Worm (Caenorhabditis elegans) whole organism, L3 larva: ENCODE results near the gene ttr-57.

Experiments used
- R02D3.7 ChIP-seq: fragments of 150-350 bp; optimal IDR thresholded peaks from 2 replicates; lab custom pipeline; 2014; ENCODE audit warnings: missing biosample characterization, missing genetic modification characterization
- ZK546.5 ChIP-seq: sonication (generic microtip); optimal IDR thresholded peaks from 2 replicates; lab custom pipeline; 2017; ENCODE audit warnings: missing biosample characterization, missing genetic modification characterization
- aly-2 ChIP-seq: fragments of 150-350 bp; optimal IDR thresholded peaks from 2 replicates; lab custom pipeline; 2014; ENCODE audit warnings: missing biosample characterization, missing genetic modification characterization
- ceh-16 ChIP-seq: sonication (generic microtip); optimal IDR thresholded peaks from 2 replicates; lab custom pipeline; 2017; ENCODE audit warnings: missing biosample characterization, missing genetic modification characterization
- ceh-28 ChIP-seq: fragments of 150-350 bp; optimal IDR thresholded peaks from 2 replicates; lab custom pipeline; 2014; ENCODE audit warnings: missing biosample characterization, missing genetic modification reagents, missing genetic modification characterization
- ceh-82 ChIP-seq: fragments of 150-350 bp; optimal IDR thresholded peaks from 2 replicates; lab custom pipeline; 2014; ENCODE audit warnings: missing biosample characterization, missing genetic modification characterization
- ceh-9 ChIP-seq: sonication (generic microtip); optimal IDR thresholded peaks from 2 replicates; lab custom pipeline; 2018; ENCODE audit warnings: missing biosample characterization, missing genetic modification characterization
- egl-27 ChIP-seq: sonication (generic microtip); optimal IDR thresholded peaks from 4 replicates; lab custom pipeline; 2017; ENCODE audit warnings: missing biosample characterization, missing genetic modification reagents, missing genetic modification characterization
- egl-5 ChIP-seq: fragments of 150-350 bp; optimal IDR thresholded peaks from 2 replicates; lab custom pipeline; 2017; ENCODE audit warnings: missing biosample characterization, missing genetic modification reagents, missing genetic modification characterization, inconsistent platforms
- elt-1 ChIP-seq: fragments of 150-350 bp; optimal IDR thresholded peaks from 2 replicates; lab custom pipeline; 2014; ENCODE audit warnings: missing biosample characterization, missing genetic modification characterization
- elt-2 ChIP-seq: sonication (generic microtip); optimal IDR thresholded peaks from 2 replicates; lab custom pipeline; 2016; ENCODE audit warnings: missing genetic modification reagents, mild to moderate bottlenecking, missing genetic modification characterization, missing compliant biosample characterization
- elt-3 ChIP-seq, 3 experiments: fragments of 150-350 bp in 1 of 3; sonication (generic microtip) in 2 of 3; optimal IDR thresholded peaks; 2 replicates in 2 of 3; 4 replicates in 1 of 3; lab custom pipeline; 2014 to 2017; ENCODE audit warnings: missing biosample characterization in 3 of 3, missing genetic modification characterization in 3 of 3
- fkh-10 ChIP-seq: sonication (generic microtip); optimal IDR thresholded peaks from 2 replicates; lab custom pipeline; 2017; ENCODE audit warnings: missing biosample characterization, missing genetic modification reagents, missing genetic modification characterization
- fkh-2 ChIP-seq: fragments of 150-350 bp; optimal IDR thresholded peaks from 2 replicates; lab custom pipeline; 2014; ENCODE audit warnings: missing biosample characterization, missing genetic modification reagents, missing genetic modification characterization
- fos-1 ChIP-seq: fragments of 150-350 bp; optimal IDR thresholded peaks from 2 replicates; lab custom pipeline; 2014; ENCODE audit warnings: missing biosample characterization, missing genetic modification characterization
- hmg-11 ChIP-seq: sonication (generic microtip); optimal IDR thresholded peaks from 2 replicates; lab custom pipeline; 2016; ENCODE audit warnings: missing genetic modification characterization, missing compliant biosample characterization
- jun-1 ChIP-seq: fragments of 150-350 bp; optimal IDR thresholded peaks from 2 replicates; lab custom pipeline; 2014; ENCODE audit warnings: missing biosample characterization, missing genetic modification reagents, missing genetic modification characterization
- lin-15B ChIP-seq: fragments of 150-350 bp; optimal IDR thresholded peaks from 2 replicates; lab custom pipeline; 2014; ENCODE audit warnings: missing biosample characterization, missing genetic modification characterization
- lsy-12 ChIP-seq: sonication (generic microtip); optimal IDR thresholded peaks from 2 replicates; lab custom pipeline; 2016; ENCODE audit warnings: mild to moderate bottlenecking, missing genetic modification characterization, missing compliant biosample characterization
- mml-1 ChIP-seq: fragments of 150-350 bp; sonication (generic microtip); optimal IDR thresholded peaks from 3 replicates; lab custom pipeline; 2014; ENCODE audit warnings: missing biosample characterization, missing genetic modification characterization
- nfya-1 ChIP-seq: sonication (generic microtip); optimal IDR thresholded peaks from 2 replicates; lab custom pipeline; 2017; ENCODE audit warnings: missing genetic modification characterization, mild to moderate bottlenecking, missing compliant biosample characterization, antibody characterized with exemption, moderate library complexity; ENCODE audit not compliant: insufficient read depth
- nhr-11 ChIP-seq: fragments of 150-350 bp; optimal IDR thresholded peaks from 2 replicates; lab custom pipeline; 2014; ENCODE audit warnings: missing biosample characterization, missing genetic modification characterization
- nhr-12 ChIP-seq: fragments of 150-350 bp; optimal IDR thresholded peaks from 2 replicates; lab custom pipeline; 2014; ENCODE audit warnings: missing biosample characterization, missing genetic modification characterization
- nhr-23 ChIP-seq: fragments of 150-350 bp; optimal IDR thresholded peaks from 2 replicates; lab custom pipeline; 2014; ENCODE audit warnings: missing biosample characterization, missing genetic modification reagents, missing genetic modification characterization
- nhr-237 ChIP-seq: fragments of 150-350 bp; optimal IDR thresholded peaks from 2 replicates; lab custom pipeline; 2014; ENCODE audit warnings: missing biosample characterization, missing genetic modification characterization
- nhr-25 ChIP-seq: sonication (generic microtip); optimal IDR thresholded peaks from 2 replicates; lab custom pipeline; 2017; ENCODE audit warnings: missing biosample characterization, missing genetic modification characterization
- nhr-28 ChIP-seq: fragments of 150-350 bp; optimal IDR thresholded peaks from 2 replicates; lab custom pipeline; 2014; ENCODE audit warnings: missing biosample characterization, missing genetic modification characterization
- nhr-67 ChIP-seq: fragments of 150-350 bp; optimal IDR thresholded peaks from 2 replicates; lab custom pipeline; 2014; ENCODE audit warnings: missing biosample characterization, missing genetic modification characterization
- nhr-76 ChIP-seq: fragments of 150-350 bp; sonication (generic microtip); optimal IDR thresholded peaks from 5 replicates; lab custom pipeline; 2014; ENCODE audit warnings: missing biosample characterization, missing genetic modification characterization
- nhr-77 ChIP-seq: fragments of 150-350 bp; optimal IDR thresholded peaks from 2 replicates; lab custom pipeline; 2014; ENCODE audit warnings: missing biosample characterization, missing genetic modification characterization
- pha-4 ChIP-seq: fragments of 150-350 bp; optimal IDR thresholded peaks from 2 replicates; lab custom pipeline; 2014; ENCODE audit warnings: missing biosample characterization, missing genetic modification reagents, missing genetic modification characterization
- pqm-1 ChIP-seq: fragments of 150-350 bp; optimal IDR thresholded peaks from 2 replicates; lab custom pipeline; 2017; ENCODE audit warnings: missing biosample characterization, missing genetic modification characterization, inconsistent platforms
- sea-2 ChIP-seq: fragments of 150-350 bp; sonication (generic microtip); optimal IDR thresholded peaks from 4 replicates; lab custom pipeline; 2014; ENCODE audit warnings: missing biosample characterization, missing genetic modification reagents, missing genetic modification characterization
- skn-1 ChIP-seq: fragments of 150-350 bp; optimal IDR thresholded peaks from 2 replicates; lab custom pipeline; 2014; ENCODE audit warnings: missing biosample characterization, missing genetic modification characterization
- snpc-4 ChIP-seq: fragments of 150-350 bp; optimal IDR thresholded peaks from 2 replicates; lab custom pipeline; 2014; ENCODE audit warnings: missing biosample characterization, missing genetic modification characterization
- unc-62 ChIP-seq: fragments of 150-350 bp; sonication (generic microtip); optimal IDR thresholded peaks from 4 replicates; lab custom pipeline; 2014; ENCODE audit warnings: missing biosample characterization, missing genetic modification reagents, missing genetic modification characterization
- zag-1 ChIP-seq: fragments of 150-350 bp; optimal IDR thresholded peaks from 2 replicates; lab custom pipeline; 2014; ENCODE audit warnings: missing biosample characterization, missing genetic modification characterization
- ztf-11 ChIP-seq: fragments of 150-350 bp; optimal IDR thresholded peaks from 2 replicates; lab custom pipeline; 2014; ENCODE audit warnings: missing biosample characterization, missing genetic modification characterization

Gene ttr-57

ce11 chrV:20641896-20642295 lies 37.0 kb downstream of the ttr-57 start, which contains the start of gene srxa-15:
srxa-15 (plus strand) TSS chrV:20642196.
- no peak for TF ChIP-seq unc-62 (GFP tag; lab: Kevin White, UChicago)
- TF ChIP-seq ZK546.5 (tag; lab: Kevin White, UChicago), result no peak
- no peak for TF ChIP-seq fos-1 (tag; lab: Kevin White, UChicago)
- TF ChIP-seq jun-1 (tag; lab: Kevin White, UChicago), result no peak
- no peak for TF ChIP-seq sea-2 (GFP tag; lab: Kevin White, UChicago)
- TF ChIP-seq fkh-10 (GFP tag; lab: Kevin White, UChicago), result no peak
- TF ChIP-seq nhr-25, result no peak
- TF ChIP-seq nhr-23, result no peak
- no peak for TF ChIP-seq elt-1
- no peak for TF ChIP-seq snpc-4
- no peak for TF ChIP-seq pha-4 (tag; lab: Kevin White, UChicago)
- TF ChIP-seq nhr-237, result no peak
- TF ChIP-seq elt-3 (tag; optimal IDR thresholded peaks at IDR 0.05; lab: Kevin White, UChicago), result no peak
- no peak for TF ChIP-seq pqm-1
- no peak for TF ChIP-seq fkh-2 (tag; lab: Kevin White, UChicago)
- no peak for TF ChIP-seq zag-1 (tag; lab: Kevin White, UChicago)
- no peak for TF ChIP-seq skn-1
- TF ChIP-seq ceh-16 (tag; lab: Kevin White, UChicago), result no peak

ce11 chrV:20645479-20645878 lies 40.6 kb downstream of the ttr-57 start:
- TF ChIP-seq jun-1 (tag; lab: Kevin White, UChicago) (no peak), ztf-11 (tag; lab: Kevin White, UChicago) (no peak), R02D3.7 (tag; lab: Kevin White, UChicago) (no peak), nfya-1 (tag; lab: Kevin White, UChicago) (no peak), elt-2 (no peak), nhr-11 (tag; lab: Kevin White, UChicago) (no peak), ceh-16 (tag; lab: Kevin White, UChicago) (no peak), lin-15B (tag; lab: Kevin White, UChicago) (no peak), ZK546.5 (tag; lab: Kevin White, UChicago) (no peak), nhr-237 (no peak), lsy-12 (no peak), ceh-82 (no peak), elt-1 (no peak), egl-5 (tag; lab: Kevin White, UChicago) (no peak), fkh-2 (tag; lab: Kevin White, UChicago) (no peak), nhr-12 (tag; lab: Kevin White, UChicago) (no peak), fos-1 (tag; lab: Kevin White, UChicago) (no peak), egl-27 (tag; lab: Kevin White, UChicago) (no peak), pqm-1 (no peak), nhr-25 (no peak)

ce11 chrV:20648868-20649267 lies 44.0 kb downstream of the ttr-57 start:
- no peak for TF ChIP-seq nhr-77 (tag; lab: Kevin White, UChicago)
- TF ChIP-seq nfya-1 (tag; lab: Kevin White, UChicago), result no peak
- peak in 2 of 3 experiments; percentile 66 to 82 for TF ChIP-seq elt-3 (tag; optimal IDR thresholded peaks at IDR 0.05; lab: Kevin White, UChicago)
- no peak for TF ChIP-seq nhr-12 (tag; lab: Kevin White, UChicago)
- no peak for TF ChIP-seq egl-5 (tag; lab: Kevin White, UChicago)
- no peak for TF ChIP-seq ceh-28 (tag; lab: Kevin White, UChicago)
- TF ChIP-seq mml-1 (tag; lab: Kevin White, UChicago), result no peak
- no peak for TF ChIP-seq nhr-76 (tag; lab: Kevin White, UChicago)
- no peak for TF ChIP-seq fkh-10 (GFP tag; lab: Kevin White, UChicago)
- TF ChIP-seq nhr-25, result peak; percentile 63
- no peak for TF ChIP-seq jun-1 (tag; lab: Kevin White, UChicago)
- no peak for TF ChIP-seq nhr-28 (tag; lab: Kevin White, UChicago)
- TF ChIP-seq nhr-23, result no peak
- TF ChIP-seq sea-2 (GFP tag; lab: Kevin White, UChicago), result no peak

- TF ChIP-seq nhr-76 (tag; lab: Kevin White, UChicago) (no peak), egl-5 (tag; lab: Kevin White, UChicago) (no peak), ceh-28 (tag; lab: Kevin White, UChicago) (no peak), nhr-237 (no peak), nhr-67 (no peak), jun-1 (tag; lab: Kevin White, UChicago) (no peak), elt-3 (tag; optimal IDR thresholded peaks at IDR 0.05; lab: Kevin White, UChicago) (no peak), pqm-1 (no peak), hmg-11 (no peak), aly-2 (tag; lab: Kevin White, UChicago) (no peak), elt-2 (no peak), ceh-9 (tag; lab: Kevin White, UChicago) (no peak), elt-1 (no peak)
- TF ChIP-seq, all 47 proteins: peak for 0
These were observed 47.0 kb downstream of the ttr-57 start for ce11 chrV:20651923-20652322.
